Fruit fly (Drosophila melanogaster) whole organism, pupa: Measurements from ENCODE around the gene CG33061.

Source experiments
- CG10348 ChIP-seq: fragments of 200-800 bp; sonication (Bioruptor generic); IDR thresholded peaks from 2 replicates; pipeline ENCODE4 v1.3.6; 2022; ENCODE audit warnings: missing biosample characterization, missing genetic modification characterization
- CG12605 ChIP-seq: fragments of 200-800 bp; sonication (Bioruptor generic); IDR thresholded peaks from 2 replicates; pipeline ENCODE4 v1.3.6; 2022; ENCODE audit warnings: missing biosample characterization, missing genetic modification characterization
- CG13204 ChIP-seq: fragments of 200-800 bp; sonication (Bioruptor generic); optimal IDR thresholded peaks from 2 replicates; lab custom pipeline; 2018; ENCODE audit warnings: missing biosample characterization, mild to moderate bottlenecking, missing genetic modification characterization, moderate library complexity
- CG14655 ChIP-seq: fragments of 200-800 bp; sonication (Bioruptor generic); optimal IDR thresholded peaks from 3 replicates; lab custom pipeline; 2017; ENCODE audit warnings: mild to moderate bottlenecking, missing biosample characterization, missing genetic modification reagents, missing genetic modification characterization
- CG15710 ChIP-seq: fragments of 200-800 bp; sonication (Bioruptor generic); optimal IDR thresholded peaks from 2 replicates; lab custom pipeline; 2018; ENCODE audit warnings: missing biosample characterization, mild to moderate bottlenecking, missing genetic modification characterization, moderate library complexity
- CG17806 ChIP-seq: fragments of 200-800 bp; sonication (Bioruptor generic); optimal IDR thresholded peaks from 2 replicates; lab custom pipeline; 2018; ENCODE audit warnings: missing biosample characterization, mild to moderate bottlenecking, missing genetic modification characterization, moderate library complexity
- CG32121 ChIP-seq: fragments of 200-800 bp; sonication (Bioruptor generic); IDR thresholded peaks from 2 replicates; pipeline ENCODE4 v1.3.6; 2022; ENCODE audit warnings: missing biosample characterization, missing genetic modification characterization
- CG34367 ChIP-seq: fragments of 200-800 bp; sonication (Bioruptor generic); optimal IDR thresholded peaks from 2 replicates; lab custom pipeline; 2018; ENCODE audit warnings: missing biosample characterization, mild to moderate bottlenecking, missing genetic modification characterization
- CG4496 ChIP-seq: fragments of 200-800 bp; sonication (Bioruptor generic); IDR thresholded peaks from 3 replicates; pipeline ENCODE4 v1.3.6; 2022; ENCODE audit warnings: missing biosample characterization, missing genetic modification characterization
- CG8159 ChIP-seq: fragments of 200-800 bp; sonication (Bioruptor generic); optimal IDR thresholded peaks from 3 replicates; lab custom pipeline; 2018; ENCODE audit warnings: missing biosample characterization, mild to moderate bottlenecking, missing genetic modification characterization, moderate library complexity
- CG8301 ChIP-seq: fragments of 200-800 bp; sonication (Bioruptor generic); optimal IDR thresholded peaks from 2 replicates; lab custom pipeline; 2018; ENCODE audit warnings: missing biosample characterization, mild to moderate bottlenecking, missing genetic modification characterization
- CG9948 ChIP-seq: fragments of 200-800 bp; sonication (Bioruptor generic); optimal IDR thresholded peaks from 2 replicates; lab custom pipeline; 2018; ENCODE audit warnings: missing biosample characterization, mild to moderate bottlenecking, missing genetic modification characterization, moderate library complexity
- D1 ChIP-seq: fragments of 200-800 bp; sonication (Bioruptor generic); optimal IDR thresholded peaks from 2 replicates; lab custom pipeline; 2018; ENCODE audit warnings: missing biosample characterization, mild to moderate bottlenecking, missing genetic modification characterization, moderate library complexity
- EcR ChIP-seq: fragments of 200-800 bp; sonication (Bioruptor generic); optimal IDR thresholded peaks from 3 replicates; lab custom pipeline; 2019; ENCODE audit warnings: missing biosample characterization, missing genetic modification characterization, mild to moderate bottlenecking, moderate library complexity, missing genetic modification reagents
- Ets98B ChIP-seq: fragments of 200-800 bp; sonication (Bioruptor generic); IDR thresholded peaks from 2 replicates; pipeline ENCODE4 v1.3.6; 2022; ENCODE audit warnings: missing biosample characterization, missing genetic modification characterization
- Pif1A ChIP-seq: fragments of 200-800 bp; sonication (Bioruptor generic); optimal IDR thresholded peaks from 3 replicates; lab custom pipeline; 2016; ENCODE audit warnings: missing biosample characterization, missing genetic modification characterization
- Pif1B ChIP-seq: fragments of 200-800 bp; sonication (Bioruptor generic); optimal IDR thresholded peaks from 3 replicates; lab custom pipeline; 2016; ENCODE audit warnings: missing biosample characterization, missing genetic modification characterization
- Snoo ChIP-seq: fragments of 200-800 bp; sonication (Bioruptor generic); optimal IDR thresholded peaks from 3 replicates; lab custom pipeline; 2017; ENCODE audit warnings: missing biosample characterization, mild to moderate bottlenecking, missing genetic modification characterization, inconsistent platforms
- fd96Ca ChIP-seq: fragments of 200-800 bp; sonication (Bioruptor generic); IDR thresholded peaks from 3 replicates; pipeline ENCODE4 v1.3.6; 2022; ENCODE audit warnings: missing biosample characterization, missing genetic modification characterization
- gl ChIP-seq: fragments of 200-800 bp; sonication (Bioruptor generic); optimal IDR thresholded peaks from 2 replicates; lab custom pipeline; 2018; ENCODE audit warnings: missing biosample characterization, mild to moderate bottlenecking, missing genetic modification characterization
- rn ChIP-seq: fragments of 200-800 bp; sonication (Bioruptor generic); IDR thresholded peaks from 2 replicates; pipeline ENCODE4 v1.3.6; 2022; ENCODE audit warnings: missing biosample characterization, missing genetic modification characterization

Gene CG33061

dm6 chr3L:16351770-16352429 lies 22.3 kb downstream of the CG33061 start, which contains the start of the genes Golgin104 and Tcs3:
Gene Golgin104 (minus strand): TSS chr3L:16351951.
Gene Tcs3 (plus strand): TSS chr3L:16351991.
- no peak for TF ChIP-seq CG12605 (GFP tag; lab: Robert Waterston, UW)
- TF ChIP-seq CG4496 (GFP tag; lab: Robert Waterston, UW) = no peak
- TF ChIP-seq fd96Ca = no peak; the same call in 2 of the 3 replicates
- TF ChIP-seq Pif1A (GFP tag; lab: Kevin White, UChicago) = no peak
- no peak for TF ChIP-seq CG14655
- TF ChIP-seq CG9948 = no peak
- no peak for TF ChIP-seq Pif1B (GFP tag; lab: Kevin White, UChicago)
- TF ChIP-seq CG10348 (GFP tag; lab: Robert Waterston, UW) = no peak
- no peak for TF ChIP-seq CG8301 (tag; lab: Kevin White, UChicago)
- no peak for TF ChIP-seq D1 (tag; lab: Kevin White, UChicago)
- TF ChIP-seq CG13204 (GFP tag; lab: Kevin White, UChicago) = no peak
- no peak for TF ChIP-seq CG15710
- no peak for TF ChIP-seq CG8159
- TF ChIP-seq EcR (GFP tag; lab: Kevin White, UChicago) = no peak
- no peak for TF ChIP-seq gl
- no peak for TF ChIP-seq rn (GFP tag; lab: Robert Waterston, UW)

dm6 chr3L:16354197-16354596 lies 24.6 kb downstream of the CG33061 start, which contains the start of gene Pdh:
Gene Pdh (minus strand): TSS chr3L:16354297.
- TF ChIP-seq rn (GFP tag; lab: Robert Waterston, UW) = no peak
- no peak for TF ChIP-seq D1 (tag; lab: Kevin White, UChicago)
- no peak for TF ChIP-seq CG8159
- TF ChIP-seq Snoo (tag; lab: Kevin White, UChicago) = no peak
- TF ChIP-seq CG17806 (tag; lab: Kevin White, UChicago) = no peak
- TF ChIP-seq CG9948 = no peak
- TF ChIP-seq CG12605 (GFP tag; lab: Robert Waterston, UW) = no peak
- TF ChIP-seq CG14655 = no peak
- TF ChIP-seq CG13204 (GFP tag; lab: Kevin White, UChicago) = no peak
- no peak for TF ChIP-seq Ets98B (GFP tag; lab: Robert Waterston, UW)
- TF ChIP-seq fd96Ca = no peak
- TF ChIP-seq CG8301 (tag; lab: Kevin White, UChicago) = no peak

- no peak for TF ChIP-seq CG34367 (tag; lab: Kevin White, UChicago)
- TF ChIP-seq fd96Ca = 0 out of 3 replicates have a peak, but pooled peaks have one; percentile 9
- TF ChIP-seq, all 21 proteins: peak for 1
These were observed 26.7 kb downstream of the CG33061 start for dm6 chr3L:16356171-16356765.

dm6 chr3L:16357187-16357728 lies 27.7 kb downstream of the CG33061 start:
- TF ChIP-seq gl (no peak), CG12605 (GFP tag; lab: Robert Waterston, UW) (no peak), CG32121 (GFP tag; lab: Robert Waterston, UW) (no peak), CG9948 (no peak), CG8301 (tag; lab: Kevin White, UChicago) (no peak), EcR (GFP tag; lab: Kevin White, UChicago) (peak; percentile 91)

- TF ChIP-seq CG9948 = peak; percentile 27
- TF ChIP-seq Pif1B (GFP tag; lab: Kevin White, UChicago) = no peak
- peak; percentile 52 for TF ChIP-seq D1 (tag; lab: Kevin White, UChicago)
- TF ChIP-seq CG4496 (GFP tag; lab: Robert Waterston, UW) = no peak
- peak; percentile 62 for TF ChIP-seq CG8159
- TF ChIP-seq CG13204 (GFP tag; lab: Kevin White, UChicago) = no peak
- peak; percentile 16 for TF ChIP-seq CG15710
- TF ChIP-seq, all 21 proteins: peak for 4
These were observed 28.3 kb downstream of the CG33061 start for dm6 chr3L:16357860-16358259.

- TF ChIP-seq CG8159 (no peak), CG15710 (no peak), Snoo (tag; lab: Kevin White, UChicago) (no peak), CG8301 (tag; lab: Kevin White, UChicago) (no peak), CG14655 (no peak), CG12605 (GFP tag; lab: Robert Waterston, UW) (no peak), CG4496 (GFP tag; lab: Robert Waterston, UW) (no peak)
These were observed 29.7 kb downstream of the CG33061 start, which contains the start of gene ringer for dm6 chr3L:16359219-16359748. Gene ringer (minus strand): TSS chr3L:16359428.

- TF ChIP-seq rn (GFP tag; lab: Robert Waterston, UW) (no peak), Snoo (tag; lab: Kevin White, UChicago) (no peak), CG14655 (no peak), EcR (GFP tag; lab: Kevin White, UChicago) (no peak), CG13204 (GFP tag; lab: Kevin White, UChicago) (no peak), CG8301 (tag; lab: Kevin White, UChicago) (no peak), gl (no peak), CG12605 (GFP tag; lab: Robert Waterston, UW) (no peak), CG10348 (GFP tag; lab: Robert Waterston, UW) (no peak), CG4496 (GFP tag; lab: Robert Waterston, UW) (no peak), D1 (tag; lab: Kevin White, UChicago) (no peak), CG9948 (no peak), Pif1B (GFP tag; lab: Kevin White, UChicago) (no peak)
- TF ChIP-seq, all 21 proteins: peak for 0
These were observed 30.2 kb downstream of the CG33061 start for dm6 chr3L:16359795-16360194.
